Worm (Caenorhabditis elegans) whole organism, L1 larva: ENCODE data around the gene DH11.2.
A peak's percentile ranks its signal among the peaks of the same experiment; 100 is the strongest.

ENCODE experiments used
- C16A3.4 ChIP-seq: fragments of 150-350 bp; optimal IDR thresholded peaks from 2 replicates; lab custom pipeline; 2014; ENCODE audit warnings: missing biosample characterization, missing genetic modification characterization
- C34B4.2 ChIP-seq: sonication (generic microtip); optimal IDR thresholded peaks from 2 replicates; lab custom pipeline; 2017; ENCODE audit warnings: mild to moderate bottlenecking, missing genetic modification characterization, missing compliant biosample characterization
- Y116A8C.19 ChIP-seq: sonication (generic microtip); optimal IDR thresholded peaks from 2 replicates; lab custom pipeline; 2016; ENCODE audit warnings: missing compliant biosample characterization, missing genetic modification characterization, borderline replicate concordance
- alr-1 ChIP-seq: fragments of 200-800 bp; sonication (Bioruptor generic); optimal IDR thresholded peaks from 2 replicates; lab custom pipeline; 2018; ENCODE audit warnings: borderline replicate concordance, mild to moderate bottlenecking, missing genetic modification characterization, missing compliant biosample characterization
- aly-2 ChIP-seq: fragments of 150-350 bp; optimal IDR thresholded peaks from 2 replicates; lab custom pipeline; 2014; ENCODE audit warnings: missing biosample characterization, missing genetic modification characterization
- ama-1 ChIP-seq: fragments of 150-350 bp; optimal IDR thresholded peaks from 2 replicates; lab custom pipeline; 2014
- blmp-1 ChIP-seq: fragments of 150-350 bp; optimal IDR thresholded peaks from 2 replicates; lab custom pipeline; 2014; ENCODE audit warnings: missing biosample characterization, missing genetic modification characterization
- ceh-63 ChIP-seq: fragments of 200-800 bp; sonication (Bioruptor generic); optimal IDR thresholded peaks from 2 replicates; lab custom pipeline; 2018; ENCODE audit warnings: mild to moderate bottlenecking, missing genetic modification characterization, missing compliant biosample characterization
- ceh-82 ChIP-seq, 3 experiments: fragments of 150-350 bp in 1 of 3; sonication (generic microtip) in 2 of 3; optimal IDR thresholded peaks; 2 replicates each; lab custom pipeline; 2014 to 2017; ENCODE audit warnings: missing biosample characterization in 3 of 3, missing genetic modification characterization in 3 of 3
- ceh-88 ChIP-seq: fragments of 200-800 bp; sonication (Bioruptor generic); IDR thresholded peaks from 2 replicates; pipeline ENCODE4 v1.3.6; 2022; ENCODE audit warnings: missing genetic modification characterization, missing compliant biosample characterization
- ceh-90 ChIP-seq: sonication (generic microtip); optimal IDR thresholded peaks from 2 replicates; lab custom pipeline; 2016; ENCODE audit warnings: missing genetic modification characterization, missing compliant biosample characterization
- ces-1 ChIP-seq: fragments of 150-350 bp; optimal IDR thresholded peaks from 2 replicates; lab custom pipeline; 2014; ENCODE audit warnings: missing biosample characterization, missing genetic modification reagents, missing genetic modification characterization
- dsc-1 ChIP-seq: sonication (generic microtip); optimal IDR thresholded peaks from 2 replicates; lab custom pipeline; 2016; ENCODE audit warnings: mild to moderate bottlenecking, missing genetic modification characterization, missing compliant biosample characterization
- efl-1 ChIP-seq, 4 experiments: fragments of 150-350 bp; optimal IDR thresholded peaks in 3 of 4; peaks in 1 of 4; 1 replicate in 1 of 4; 2 replicates in 3 of 4; lab custom pipeline; 2014; ENCODE audit warnings: missing biosample characterization in 2 of 4, missing genetic modification characterization in 2 of 4, missing genetic modification reagents in 2 of 4
- efl-3 ChIP-seq: fragments of 200-800 bp; sonication (Bioruptor generic); optimal IDR thresholded peaks from 2 replicates; lab custom pipeline; 2018; ENCODE audit warnings: mild to moderate bottlenecking, missing genetic modification characterization, missing compliant biosample characterization
- egl-27 ChIP-seq, 2 experiments: fragments of 150-350 bp in 1 of 2; sonication (generic microtip); optimal IDR thresholded peaks; 3 replicates each; lab custom pipeline; 2017 to 2018; ENCODE audit warnings: missing biosample characterization in 2 of 2, missing genetic modification characterization in 2 of 2, missing genetic modification reagents in 2 of 2
- elt-3 ChIP-seq, 6 experiments: fragments of 150-350 bp in 1 of 6; sonication (generic microtip); optimal IDR thresholded peaks; 2 replicates each; lab custom pipeline; 2017 to 2018; ENCODE audit warnings: missing biosample characterization in 6 of 6, missing genetic modification characterization in 6 of 6, inconsistent platforms in 1 of 6
- fkh-10 ChIP-seq: sonication (generic microtip); optimal IDR thresholded peaks from 2 replicates; lab custom pipeline; 2017; ENCODE audit warnings: missing biosample characterization, missing genetic modification reagents, missing genetic modification characterization
- fkh-4 ChIP-seq: sonication (generic microtip); optimal IDR thresholded peaks from 2 replicates; lab custom pipeline; 2016; ENCODE audit warnings: missing compliant biosample characterization, missing genetic modification characterization, borderline replicate concordance
- grh-1 ChIP-seq: fragments of 200-800 bp; sonication (Bioruptor generic); IDR thresholded peaks from 2 replicates; pipeline ENCODE4 v1.3.6; 2022; ENCODE audit warnings: missing genetic modification reagents, missing genetic modification characterization, missing compliant biosample characterization
- hlh-4 ChIP-seq: sonication (generic microtip); optimal IDR thresholded peaks from 2 replicates; lab custom pipeline; 2016; ENCODE audit warnings: mild to moderate bottlenecking, missing genetic modification characterization, missing compliant biosample characterization
- irx-1 ChIP-seq: sonication (generic microtip); optimal IDR thresholded peaks from 2 replicates; lab custom pipeline; 2016; ENCODE audit warnings: missing genetic modification characterization, missing compliant biosample characterization
- lin-14 ChIP-seq: fragments of 200-800 bp; sonication (Bioruptor generic); optimal IDR thresholded peaks from 2 replicates; lab custom pipeline; 2018; ENCODE audit warnings: mild to moderate bottlenecking, missing genetic modification characterization, moderate library complexity, missing compliant biosample characterization
- lin-35 ChIP-seq, 2 experiments: fragments of 150-350 bp; optimal IDR thresholded peaks; 2 replicates each; lab custom pipeline; 2014; ENCODE audit warnings: missing biosample characterization in 2 of 2, missing genetic modification characterization in 2 of 2, missing genetic modification reagents in 2 of 2
- lsy-2 ChIP-seq, 2 experiments: fragments of 150-350 bp; optimal IDR thresholded peaks; 2 replicates each; lab custom pipeline; 2014; ENCODE audit warnings: missing biosample characterization in 2 of 2, missing genetic modification characterization in 2 of 2
- nhr-12 ChIP-seq: sonication (generic microtip); optimal IDR thresholded peaks from 2 replicates; lab custom pipeline; 2017; ENCODE audit warnings: missing biosample characterization, missing genetic modification characterization
- nhr-19 ChIP-seq: fragments of 200-800 bp; sonication (Bioruptor generic); conservative IDR thresholded peaks from 2 replicates; pipeline ENCODE4 v1.3.6; 2022; ENCODE audit warnings: missing genetic modification characterization, missing compliant biosample characterization
- nhr-28 ChIP-seq: fragments of 150-350 bp; optimal IDR thresholded peaks from 2 replicates; lab custom pipeline; 2014; ENCODE audit warnings: missing biosample characterization, missing genetic modification characterization
- nhr-47 ChIP-seq: sonication (generic microtip); optimal IDR thresholded peaks from 2 replicates; lab custom pipeline; 2016; ENCODE audit warnings: mild to moderate bottlenecking, missing genetic modification characterization, moderate library complexity, missing compliant biosample characterization
- nhr-76 ChIP-seq: sonication (generic microtip); optimal IDR thresholded peaks from 2 replicates; lab custom pipeline; 2017; ENCODE audit warnings: missing biosample characterization, missing genetic modification characterization
- nhr-84 ChIP-seq: sonication (generic microtip); optimal IDR thresholded peaks from 2 replicates; lab custom pipeline; 2017; ENCODE audit warnings: missing biosample characterization, missing genetic modification characterization
- nhr-90 ChIP-seq: sonication (generic microtip); optimal IDR thresholded peaks from 2 replicates; lab custom pipeline; 2016; ENCODE audit warnings: mild to moderate bottlenecking, missing genetic modification characterization, missing compliant biosample characterization; ENCODE audit not compliant: poor library complexity
- pag-3 ChIP-seq: sonication (generic microtip); optimal IDR thresholded peaks from 2 replicates; lab custom pipeline; 2017; ENCODE audit warnings: missing genetic modification characterization, mild to moderate bottlenecking, missing compliant biosample characterization, antibody characterized with exemption, borderline replicate concordance; ENCODE audit not compliant: insufficient read depth
- rnt-1 ChIP-seq: sonication (generic microtip); optimal IDR thresholded peaks from 2 replicates; lab custom pipeline; 2016; ENCODE audit warnings: mild to moderate bottlenecking, missing genetic modification characterization, moderate library complexity, missing compliant biosample characterization
- skn-1 ChIP-seq: fragments of 150-350 bp; optimal IDR thresholded peaks from 2 replicates; lab custom pipeline; 2014; ENCODE audit warnings: missing biosample characterization, missing genetic modification characterization
- snu-23 ChIP-seq: sonication (generic microtip); optimal IDR thresholded peaks from 2 replicates; lab custom pipeline; 2016; ENCODE audit warnings: missing genetic modification characterization, missing compliant biosample characterization
- tlp-1 ChIP-seq: fragments of 150-350 bp; optimal IDR thresholded peaks from 2 replicates; lab custom pipeline; 2014; ENCODE audit warnings: missing biosample characterization, missing genetic modification characterization
- unc-130 ChIP-seq: fragments of 150-350 bp; optimal IDR thresholded peaks from 2 replicates; lab custom pipeline; 2017; ENCODE audit warnings: missing biosample characterization, missing genetic modification characterization, inconsistent platforms
- unc-30 ChIP-seq: sonication (generic microtip); optimal IDR thresholded peaks from 2 replicates; lab custom pipeline; 2017; ENCODE audit warnings: missing biosample characterization, missing genetic modification characterization
- unc-86 ChIP-seq: sonication (generic microtip); optimal IDR thresholded peaks from 2 replicates; lab custom pipeline; 2016; ENCODE audit warnings: missing genetic modification characterization, missing compliant biosample characterization
- vab-15 ChIP-seq: sonication (generic microtip); optimal IDR thresholded peaks from 2 replicates; lab custom pipeline; 2017; ENCODE audit warnings: missing genotype, mild to moderate bottlenecking, missing genetic modification characterization, missing compliant biosample characterization
- zag-1 ChIP-seq: fragments of 150-350 bp; optimal IDR thresholded peaks from 2 replicates; lab custom pipeline; 2014; ENCODE audit warnings: missing biosample characterization, missing genetic modification characterization
- zip-4 ChIP-seq: fragments of 200-800 bp; sonication (Bioruptor generic); optimal IDR thresholded peaks from 2 replicates; lab custom pipeline; 2018; ENCODE audit warnings: mild to moderate bottlenecking, missing genetic modification characterization, moderate library complexity, missing compliant biosample characterization

DH11.2 gene

ce11 chrII:8020580-8021044 is 8.0 kb downstream of the DH11.2 start:
- TF ChIP-seq efl-1 (optimal IDR thresholded peaks at IDR 0.05; lab: Kevin White, UChicago) (no peak), efl-1 (GFP tag; optimal IDR thresholded peaks at IDR 0.05 in 1 of 2; lab: Kevin White, UChicago) (peak in 1 of 2 experiments; percentile 54), lin-35 (GFP tag; optimal IDR thresholded peaks at IDR 0.05; lab: Kevin White, UChicago) (no peak), aly-2 (peak; percentile 47), lsy-2 (tag; optimal IDR thresholded peaks at IDR 0.05; lab: Kevin White, UChicago) (no peak), ceh-88 (GFP tag; lab: Robert Waterston, UW) (no peak), C34B4.2 (tag; lab: Kevin White, UChicago) (no peak), nhr-12 (tag; lab: Kevin White, UChicago) (no peak), lin-14 (GFP tag; lab: Kevin White, UChicago) (no peak), dsc-1 (tag; lab: Kevin White, UChicago) (no peak), nhr-90 (tag; lab: Kevin White, UChicago) (peak; percentile 20)
- TF ChIP-seq, all 84 proteins: peak for 3

ce11 chrII:8022461-8022860 is 9.8 kb downstream of the DH11.2 start, which contains the start of gene hda-2:
hda-2 (minus strand) TSS chrII:8022561.
- TF ChIP-seq skn-1 (tag; lab: Kevin White, UChicago) = no peak
- no peak for TF ChIP-seq unc-30 (tag; lab: Kevin White, UChicago)
- TF ChIP-seq nhr-84 (tag; lab: Kevin White, UChicago) = no peak
- TF ChIP-seq zip-4 (GFP tag; lab: Kevin White, UChicago) = no peak
- no peak for TF ChIP-seq ceh-90 (tag; lab: Kevin White, UChicago)
- no peak for TF ChIP-seq ces-1 (GFP tag; lab: Kevin White, UChicago)
- no peak for TF ChIP-seq snu-23 (GFP tag; lab: Kevin White, UChicago)
- TF ChIP-seq lin-35 (GFP tag; optimal IDR thresholded peaks at IDR 0.05; lab: Kevin White, UChicago) = no peak
- no peak for TF ChIP-seq pag-3 (tag; lab: Kevin White, UChicago)
- TF ChIP-seq vab-15 = no peak
- no peak for TF ChIP-seq efl-3 (GFP tag; lab: Kevin White, UChicago)
- no peak for TF ChIP-seq nhr-28 (tag; lab: Kevin White, UChicago)
- TF ChIP-seq fkh-10 (GFP tag; lab: Kevin White, UChicago) = no peak
- TF ChIP-seq ceh-82 (tag; optimal IDR thresholded peaks at IDR 0.05; lab: Kevin White, UChicago) = no peak
- no peak for TF ChIP-seq dsc-1 (tag; lab: Kevin White, UChicago)
- no peak for TF ChIP-seq nhr-47 (tag; lab: Kevin White, UChicago)
- TF ChIP-seq unc-130 = no peak
- no peak for TF ChIP-seq egl-27 (tag; optimal IDR thresholded peaks at IDR 0.05; lab: Kevin White, UChicago)

- TF ChIP-seq unc-130 (no peak), pag-3 (tag; lab: Kevin White, UChicago) (no peak), efl-1 (optimal IDR thresholded peaks at IDR 0.05; lab: Kevin White, UChicago) (no peak), efl-1 (GFP tag; optimal IDR thresholded peaks at IDR 0.05 in 1 of 2; lab: Kevin White, UChicago) (peak in 1 of 2 experiments; percentile 61), efl-3 (GFP tag; lab: Kevin White, UChicago) (no peak)
- TF ChIP-seq, all 84 proteins: peak for 1
Observed at ce11 chrII:8027663-8028062, 15.0 kb downstream of the DH11.2 start, which contains the start of gene swsn-7. swsn-7 (minus strand) TSS chrII:8027763.

- TF ChIP-seq Y116A8C.19 (tag; lab: Kevin White, UChicago) (no peak), rnt-1 (peak; percentile 50), hlh-4 (no peak), fkh-10 (GFP tag; lab: Kevin White, UChicago) (peak; percentile 38), irx-1 (tag; lab: Kevin White, UChicago) (peak; percentile 40), egl-27 (tag; optimal IDR thresholded peaks at IDR 0.05; lab: Kevin White, UChicago) (peak in 1 of 2 experiments; percentile 20), fkh-4 (tag; lab: Kevin White, UChicago) (no peak), lin-35 (GFP tag; optimal IDR thresholded peaks at IDR 0.05; lab: Kevin White, UChicago) (peak; percentile 65 to 73), snu-23 (GFP tag; lab: Kevin White, UChicago) (peak; percentile 82), zip-4 (GFP tag; lab: Kevin White, UChicago) (no peak), blmp-1 (tag; lab: Kevin White, UChicago) (peak; percentile 4), elt-3 (tag; optimal IDR thresholded peaks at IDR 0.05; lab: Kevin White, UChicago) (peak in 2 of 6 experiments; percentile 16 to 29), ama-1 (no peak), unc-86 (tag; lab: Kevin White, UChicago) (peak; percentile 74), grh-1 (GFP tag; lab: Robert Waterston, UW) (no peak), nhr-76 (tag; lab: Kevin White, UChicago) (no peak), tlp-1 (tag; lab: Kevin White, UChicago) (no peak), alr-1 (tag; lab: Kevin White, UChicago) (no peak), zag-1 (no peak), pag-3 (tag; lab: Kevin White, UChicago) (no peak), C16A3.4 (tag; lab: Kevin White, UChicago) (peak; percentile 81), nhr-19 (GFP tag; lab: Robert Waterston, UW) (peak; percentile 43), ceh-63 (no peak)
Observed at ce11 chrII:8028246-8028694, 15.7 kb downstream of the DH11.2 start.
